Fruit fly (Drosophila melanogaster): ENCODE measurements around the gene CG16863.
A peak's percentile ranks its signal among the peaks of the same experiment; 100 is the strongest.

CG16863 gene

DNA sequence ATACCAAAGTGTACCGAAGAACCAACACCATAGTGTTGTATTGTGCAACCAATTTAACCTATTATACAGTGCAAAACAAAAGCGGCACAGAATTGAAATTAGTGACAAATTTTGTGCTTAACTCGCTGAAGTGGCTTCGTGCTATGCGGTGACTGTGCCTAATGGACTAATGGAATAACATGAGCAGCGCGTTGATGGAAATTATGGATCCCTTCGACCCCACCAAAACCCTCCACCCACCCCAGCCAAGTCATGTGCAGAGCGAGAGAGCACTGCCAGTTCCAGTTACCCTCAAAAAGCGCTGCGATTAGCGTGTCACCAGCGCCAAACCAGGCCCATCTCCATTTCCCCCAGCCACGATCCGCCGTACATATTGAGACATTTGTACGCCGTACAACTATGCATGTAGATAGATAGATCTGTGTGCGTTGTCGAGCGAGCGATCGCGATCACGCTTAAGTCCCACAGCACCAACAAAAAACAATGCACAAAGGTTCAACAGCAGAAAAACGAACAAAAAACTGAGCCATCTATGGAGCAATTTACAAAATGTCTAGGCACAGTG is 11.4 kb downstream of the CG16863 start:
- no peak for TF ChIP-seq CG6854 (GFP tag; optimal IDR thresholded peaks at IDR 0.05)
- no peak for TF ChIP-seq salr (GFP tag; optimal IDR thresholded peaks at IDR 0.05)
- TF ChIP-seq Eip75B (GFP tag; optimal IDR thresholded peaks at IDR 0.05): no peak
- TF ChIP-seq CG6163 (GFP tag; IDR thresholded peaks at IDR 0.05): no peak
- TF ChIP-seq fd85E (GFP tag; optimal IDR thresholded peaks at IDR 0.05): no peak

DNA sequence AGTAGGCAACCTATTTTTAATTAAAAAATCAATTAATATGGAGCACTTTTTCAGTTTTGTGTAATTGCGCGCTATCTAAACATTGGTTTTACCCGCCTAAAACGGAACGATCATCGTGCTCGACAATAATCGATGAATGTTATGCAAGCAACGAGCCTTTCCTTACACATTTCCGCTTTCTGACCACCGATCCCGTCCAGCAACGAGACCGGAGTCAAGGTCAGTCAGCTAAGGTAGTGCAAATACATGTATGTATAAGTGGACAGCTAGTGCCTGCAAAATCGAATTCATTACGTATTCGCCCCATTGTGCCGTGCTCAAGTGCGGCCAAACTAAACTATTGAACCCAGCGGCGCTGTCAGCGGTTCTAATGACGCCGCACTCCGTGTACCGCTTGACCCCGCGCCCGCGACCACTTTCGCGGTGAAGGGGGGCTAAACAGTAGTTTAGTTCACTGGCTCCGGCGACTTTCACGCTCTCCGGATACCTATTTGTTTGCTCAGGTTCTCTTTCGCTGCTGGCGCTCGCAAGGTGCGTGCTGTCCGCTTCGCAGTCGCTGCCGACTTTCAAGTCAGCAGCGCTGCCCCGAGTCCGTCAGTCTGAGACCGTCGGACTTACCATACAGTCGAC is 12.4 kb downstream of the CG16863 start, which contains the start of gene CAH1:
Gene CAH1 (plus strand): TSS at position 595 of the 630 bp plus-strand sequence.
- peak; percentile 33; the same call in 1 of the 3 replicates for TF ChIP-seq eg (GFP tag; IDR thresholded peaks at IDR 0.05)
- TF ChIP-seq cyc (GFP tag; optimal IDR thresholded peaks at IDR 0.05): no peak
- no peak for TF ChIP-seq CG6808 (GFP tag; optimal IDR thresholded peaks at IDR 0.05)
- peak; percentile 12 for TF ChIP-seq fkh (GFP tag; optimal IDR thresholded peaks at IDR 0.05)

DNA sequence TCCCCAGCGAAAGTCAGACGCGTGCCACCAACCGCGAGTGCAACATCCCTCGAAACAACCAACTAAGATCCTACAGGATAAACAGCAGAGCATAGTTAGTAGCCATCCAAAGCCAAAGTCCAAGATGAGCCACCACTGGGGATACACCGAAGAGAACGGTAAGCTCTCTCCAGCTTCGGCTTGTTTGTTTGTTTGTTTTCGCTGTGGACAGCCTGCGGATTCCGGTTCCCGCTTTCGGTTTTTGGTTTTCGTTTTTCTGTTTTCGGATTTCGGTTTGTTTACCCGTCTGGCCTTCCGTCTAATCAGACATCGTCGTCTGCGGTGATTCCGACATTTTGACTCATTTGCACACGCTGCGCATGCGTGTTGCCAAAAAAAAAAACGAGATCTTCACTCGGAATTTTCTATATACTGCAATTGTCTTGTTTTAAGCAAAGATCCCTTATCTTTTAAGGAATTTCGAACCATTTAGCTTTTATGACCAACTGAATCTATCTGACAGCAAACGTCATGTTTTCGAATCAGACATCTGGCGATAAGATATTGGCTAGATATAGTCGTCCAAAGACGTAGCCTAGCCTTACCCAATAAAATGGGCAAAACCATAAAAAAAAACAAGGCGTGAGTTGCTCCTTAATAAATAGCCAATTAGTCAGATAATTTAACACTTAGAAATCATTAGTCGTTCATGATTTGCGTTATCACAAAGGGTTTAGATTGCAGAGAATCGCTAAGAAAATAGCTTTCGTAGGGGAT is 13.2 kb downstream of the CG16863 start:
- TF ChIP-seq CG8119 (GFP tag; IDR thresholded peaks at IDR 0.05) (no peak), Eip78C (GFP tag) (peak; percentile 53), eg (GFP tag; IDR thresholded peaks at IDR 0.05) (peak; percentile 9; the same call in 1 of the 3 replicates), vri (GFP tag; optimal IDR thresholded peaks at IDR 0.05) (peak; percentile 38), CG6854 (GFP tag; optimal IDR thresholded peaks at IDR 0.05) (peak; percentile 41), CG6276 (GFP tag; optimal IDR thresholded peaks at IDR 0.05) (peak; percentile 19), fkh (GFP tag; optimal IDR thresholded peaks at IDR 0.05) (peak; percentile 28), net (GFP tag; optimal IDR thresholded peaks at IDR 0.05) (peak; percentile 0), CG6808 (GFP tag; optimal IDR thresholded peaks at IDR 0.05) (peak; percentile 10), pdm3 (GFP tag; optimal IDR thresholded peaks at IDR 0.05) (no peak), ss (GFP tag; optimal IDR thresholded peaks at IDR 0.05) (peak in 1 of 2 experiments; percentile 16), Blimp-1 (GFP tag; optimal IDR thresholded peaks at IDR 0.05) (peak; percentile 28), Hr4 (GFP tag; optimal IDR thresholded peaks at IDR 0.05) (no peak), CG4318 (GFP tag; optimal IDR thresholded peaks at IDR 0.05) (no peak)

DNA sequence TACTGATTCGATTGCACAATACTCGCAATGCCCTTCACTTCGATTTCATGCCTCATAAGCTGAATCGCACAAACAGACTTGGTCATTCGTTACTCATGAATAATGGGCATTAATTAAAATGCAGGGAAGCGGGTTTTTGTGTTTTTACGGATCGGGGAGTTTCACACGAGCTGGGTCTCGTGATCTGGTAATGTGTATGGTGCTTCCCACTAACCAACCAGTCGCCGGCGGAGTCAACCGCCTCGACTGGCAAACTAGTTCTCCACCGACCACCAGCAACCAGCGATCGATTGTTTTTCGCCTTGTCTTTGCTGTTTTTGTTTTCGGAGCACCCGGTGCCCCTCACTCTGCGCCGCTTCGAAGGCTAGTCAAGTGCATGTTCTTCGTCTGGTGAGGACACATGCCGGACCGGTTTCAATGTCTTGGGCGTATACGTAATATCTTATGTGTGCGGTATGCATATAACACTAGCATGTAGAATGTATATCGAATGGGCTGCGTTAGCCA is 13.9 kb downstream of the CG16863 start:
- TF ChIP-seq CG11902 (GFP tag; optimal IDR thresholded peaks at IDR 0.05): no peak
- no peak for TF ChIP-seq dac (GFP tag; optimal IDR thresholded peaks at IDR 0.05)
- TF ChIP-seq Eip78C (GFP tag): peak; percentile 53
- peak; percentile 44 to 75 for TF ChIP-seq ss (GFP tag; optimal IDR thresholded peaks at IDR 0.05)
- TF ChIP-seq OdsH (GFP tag; optimal IDR thresholded peaks at IDR 0.05): no peak
- no peak for TF ChIP-seq Sox15 (GFP tag; optimal IDR thresholded peaks at IDR 0.05)
- no peak for TF ChIP-seq Eip93F (GFP tag; optimal IDR thresholded peaks at IDR 0.05)
- no peak for TF ChIP-seq Eip75B (GFP tag; optimal IDR thresholded peaks at IDR 0.05)
- TF ChIP-seq Met (GFP tag; optimal IDR thresholded peaks at IDR 0.05): no peak
- TF ChIP-seq fkh (GFP tag; optimal IDR thresholded peaks at IDR 0.05): no peak
- peak; percentile 6 for TF ChIP-seq vri (GFP tag; optimal IDR thresholded peaks at IDR 0.05)
- no peak for TF ChIP-seq net (GFP tag; optimal IDR thresholded peaks at IDR 0.05)
- TF ChIP-seq CG4318 (GFP tag; optimal IDR thresholded peaks at IDR 0.05): no peak
- no peak for TF ChIP-seq CG6163 (GFP tag; IDR thresholded peaks at IDR 0.05)
- TF ChIP-seq spab (GFP tag; optimal IDR thresholded peaks at IDR 0.05): no peak
- peak; percentile 71 for TF ChIP-seq CG1621 (tag; optimal IDR thresholded peaks at IDR 0.05)
- TF ChIP-seq CG6854 (GFP tag; optimal IDR thresholded peaks at IDR 0.05): no peak
- TF ChIP-seq CG16779 (tag; optimal IDR thresholded peaks at IDR 0.05): no peak
- TF ChIP-seq CG3919 (GFP tag; optimal IDR thresholded peaks at IDR 0.05): no peak
- TF ChIP-seq lz (GFP tag; optimal IDR thresholded peaks at IDR 0.05): no peak
- no peak for TF ChIP-seq Sox102F (GFP tag; optimal IDR thresholded peaks at IDR 0.05)
- TF ChIP-seq Lpt (GFP tag; optimal IDR thresholded peaks at IDR 0.05): peak; percentile 7
- TF ChIP-seq Ets96B (tag; optimal IDR thresholded peaks at IDR 0.05): no peak
- peak; percentile 21 for TF ChIP-seq CG6808 (GFP tag; optimal IDR thresholded peaks at IDR 0.05)
- no peak for TF ChIP-seq topi (GFP tag; optimal IDR thresholded peaks at IDR 0.05)
- TF ChIP-seq salr (GFP tag; optimal IDR thresholded peaks at IDR 0.05): no peak
- TF ChIP-seq CG6792 (GFP tag; optimal IDR thresholded peaks at IDR 0.05): no peak
- no peak for TF ChIP-seq Sox14 (GFP tag; optimal IDR thresholded peaks at IDR 0.05)
- no peak for TF ChIP-seq CG7368 (GFP tag; optimal IDR thresholded peaks at IDR 0.05)
- peak; percentile 13 for TF ChIP-seq achi (GFP tag; optimal IDR thresholded peaks at IDR 0.05)
- TF ChIP-seq dsx (GFP tag; optimal IDR thresholded peaks at IDR 0.05; ENCODE audit: poor library complexity, severe bottlenecking): peak; percentile 20
- TF ChIP-seq svp (GFP tag): peak; percentile 80
